Worm (Caenorhabditis elegans): ENCODE data around the gene irld-17.

ce11 chrV:1623429-1623828, 8.4 kb upstream of the irld-17 start:
- TF ChIP-seq pha-4 (tag; optimal IDR thresholded peaks at IDR 0.05) (no peak), aly-2 (tag; optimal IDR thresholded peaks at IDR 0.05) (no peak), R02D3.7 (tag; optimal IDR thresholded peaks at IDR 0.05) (no peak), egl-27 (tag; optimal IDR thresholded peaks at IDR 0.05) (no peak), nhr-11 (tag; optimal IDR thresholded peaks at IDR 0.05) (no peak), nhr-237 (tag; optimal IDR thresholded peaks at IDR 0.05) (no peak), ztf-11 (tag; optimal IDR thresholded peaks at IDR 0.05) (no peak), lin-39 (tag; optimal IDR thresholded peaks at IDR 0.05) (no peak), skn-1 (tag; optimal IDR thresholded peaks at IDR 0.05) (no peak), ZK546.5 (tag; optimal IDR thresholded peaks at IDR 0.05) (peak; percentile 31)
